Fruit fly (Drosophila melanogaster) whole organism, embryonic: ENCODE results near the gene Dbp73D.

Source experiments
- Adf1 ChIP-seq: fragments of 200-800 bp; sonication (Bioruptor generic); IDR thresholded peaks from 2 replicates; pipeline ENCODE4 v1.3.6; 2022; ENCODE audit warnings: missing biosample characterization, missing genetic modification characterization
- CG10209 ChIP-seq: fragments of 200-800 bp; sonication (Bioruptor generic); optimal IDR thresholded peaks from 3 replicates; lab custom pipeline; 2017; ENCODE audit warnings: missing biosample characterization, mild to moderate bottlenecking, missing genetic modification characterization, missing genetic modification reagents
- CG11456 ChIP-seq: fragments of 200-800 bp; sonication (Bioruptor generic); IDR thresholded peaks from 3 replicates; pipeline ENCODE4 v1.3.6; 2022; ENCODE audit warnings: missing biosample characterization, missing genetic modification characterization
- CG11560 ChIP-seq: fragments of 200-800 bp; sonication (Bioruptor generic); IDR thresholded peaks from 3 replicates; pipeline ENCODE4 v1.3.6; 2022; ENCODE audit warnings: missing biosample characterization, missing genetic modification characterization
- CG12219 ChIP-seq: fragments of 200-800 bp; sonication (Bioruptor generic); optimal IDR thresholded peaks from 3 replicates; lab custom pipeline; 2018; ENCODE audit warnings: missing biosample characterization, mild to moderate bottlenecking, missing genetic modification characterization
- CG12391 ChIP-seq: fragments of 200-800 bp; sonication (Bioruptor generic); optimal IDR thresholded peaks from 3 replicates; lab custom pipeline; 2018; ENCODE audit warnings: missing biosample characterization, mild to moderate bottlenecking, missing genetic modification characterization, moderate library complexity
- CG13123 ChIP-seq: fragments of 200-800 bp; sonication (Bioruptor generic); optimal IDR thresholded peaks from 2 replicates; lab custom pipeline; 2016; ENCODE audit warnings: missing biosample characterization, missing genetic modification characterization
- CG14441 ChIP-seq: fragments of 200-800 bp; sonication (Bioruptor generic); IDR thresholded peaks from 2 replicates; pipeline ENCODE4 v1.3.6; 2022; ENCODE audit warnings: missing biosample characterization, missing genetic modification characterization
- CG17328 ChIP-seq: fragments of 200-800 bp; sonication (Bioruptor generic); IDR thresholded peaks from 2 replicates; pipeline ENCODE4 v1.3.6; 2022; ENCODE audit warnings: missing biosample characterization, missing genetic modification characterization
- CG17385 ChIP-seq: fragments of 200-800 bp; sonication (Bioruptor generic); optimal IDR thresholded peaks from 3 replicates; lab custom pipeline; 2018; ENCODE audit warnings: missing biosample characterization, mild to moderate bottlenecking, missing genetic modification characterization
- CG17829 ChIP-seq: fragments of 200-800 bp; optimal IDR thresholded peaks from 2 replicates; lab custom pipeline; 2019; ENCODE audit warnings: missing biosample characterization, mild to moderate bottlenecking, missing genetic modification characterization, moderate library complexity
- CG2202 ChIP-seq: fragments of 200-800 bp; sonication (Bioruptor generic); optimal IDR thresholded peaks from 2 replicates; lab custom pipeline; 2018; ENCODE audit warnings: missing biosample characterization, mild to moderate bottlenecking, missing genetic modification characterization
- CG30431 ChIP-seq: fragments of 200-800 bp; sonication (Bioruptor generic); optimal IDR thresholded peaks from 2 replicates; lab custom pipeline; 2017; ENCODE audit warnings: missing biosample characterization, missing genetic modification characterization
- CG3065 ChIP-seq: fragments of 200-800 bp; sonication (Bioruptor generic); optimal IDR thresholded peaks from 2 replicates; lab custom pipeline; 2016; ENCODE audit warnings: missing biosample characterization, missing genetic modification characterization
- CG31365 ChIP-seq: fragments of 200-800 bp; sonication (Bioruptor generic); optimal IDR thresholded peaks from 2 replicates; lab custom pipeline; 2018; ENCODE audit warnings: missing biosample characterization, mild to moderate bottlenecking, missing genetic modification characterization
- CG34422 ChIP-seq: fragments of 200-800 bp; sonication (Bioruptor generic); IDR thresholded peaks from 3 replicates; pipeline ENCODE4 v1.3.6; 2022; ENCODE audit warnings: missing biosample characterization, missing genetic modification characterization
- CG3838 ChIP-seq: fragments of 200-800 bp; sonication (Bioruptor generic); optimal IDR thresholded peaks from 3 replicates; lab custom pipeline; 2016; ENCODE audit warnings: missing biosample characterization, missing genetic modification characterization
- CG4282 ChIP-seq: fragments of 200-800 bp; sonication (Bioruptor generic); optimal IDR thresholded peaks from 2 replicates; lab custom pipeline; 2016; ENCODE audit warnings: missing biosample characterization, missing genetic modification characterization
- CG8478 ChIP-seq: fragments of >200 bp; optimal IDR thresholded peaks from 2 replicates; lab custom pipeline; 2018
- CG8944 ChIP-seq: fragments of 200-800 bp; sonication (Bioruptor generic); optimal IDR thresholded peaks from 3 replicates; lab custom pipeline; 2016; ENCODE audit warnings: missing biosample characterization, missing genetic modification characterization
- CHES-1-like ChIP-seq: fragments of 200-800 bp; sonication (Bioruptor generic); optimal IDR thresholded peaks from 2 replicates; lab custom pipeline; 2016; ENCODE audit warnings: missing biosample characterization, missing genetic modification characterization
- D19B ChIP-seq: fragments of 200-800 bp; sonication (Bioruptor generic); optimal IDR thresholded peaks from 2 replicates; lab custom pipeline; 2017; ENCODE audit warnings: missing biosample characterization, mild to moderate bottlenecking, missing genetic modification characterization
- Dbx ChIP-seq: fragments of 200-800 bp; sonication (Bioruptor generic); IDR thresholded peaks from 3 replicates; pipeline ENCODE4 v1.3.6; 2022; ENCODE audit warnings: missing biosample characterization, missing genetic modification characterization
- Dek ChIP-seq: fragments of 200-800 bp; sonication (Bioruptor generic); optimal IDR thresholded peaks from 3 replicates; lab custom pipeline; 2019; ENCODE audit warnings: missing biosample characterization, mild to moderate bottlenecking, missing genetic modification characterization, moderate library complexity
- Ets97D ChIP-seq: fragments of 200-800 bp; sonication (Bioruptor generic); optimal IDR thresholded peaks from 3 replicates; lab custom pipeline; 2016; ENCODE audit warnings: missing biosample characterization, missing genetic modification characterization
- Hey ChIP-seq: fragments of 200-800 bp; sonication (Bioruptor generic); optimal IDR thresholded peaks from 3 replicates; lab custom pipeline; 2018; ENCODE audit warnings: missing biosample characterization, mild to moderate bottlenecking, missing genetic modification characterization
- HmgD ChIP-seq: fragments of 200-800 bp; sonication (Bioruptor generic); optimal IDR thresholded peaks from 3 replicates; lab custom pipeline; 2016; ENCODE audit warnings: missing biosample characterization, missing genetic modification characterization
- Hmr ChIP-seq: fragments of 200-800 bp; sonication (Bioruptor generic); optimal IDR thresholded peaks from 3 replicates; lab custom pipeline; 2017; ENCODE audit warnings: mild to moderate bottlenecking, missing biosample characterization, missing genetic modification reagents, missing genetic modification characterization
- Lim3 ChIP-seq: fragments of 200-800 bp; sonication (Bioruptor generic); IDR thresholded peaks from 2 replicates; pipeline ENCODE4 v1.3.6; 2022; ENCODE audit warnings: missing biosample characterization, missing genetic modification characterization
- NK7.1 ChIP-seq: fragments of 200-800 bp; sonication (Bioruptor generic); optimal IDR thresholded peaks from 3 replicates; lab custom pipeline; 2016; ENCODE audit warnings: missing biosample characterization, missing genetic modification characterization
- Rx ChIP-seq: fragments of 200-800 bp; sonication (Bioruptor generic); IDR thresholded peaks from 2 replicates; pipeline ENCODE4 v1.3.6; 2022; ENCODE audit warnings: missing biosample characterization, missing genetic modification characterization
- Sin3A ChIP-seq: fragments of >200 bp; optimal IDR thresholded peaks from 2 replicates; lab custom pipeline; 2018
- Sox102F ChIP-seq: fragments of 200-800 bp; sonication (Bioruptor generic); optimal IDR thresholded peaks from 2 replicates; lab custom pipeline; 2018; ENCODE audit warnings: missing biosample characterization, mild to moderate bottlenecking, missing genetic modification characterization, moderate library complexity
- al ChIP-seq: fragments of 200-800 bp; sonication (Bioruptor generic); IDR thresholded peaks from 2 replicates; pipeline ENCODE4 v1.3.6; 2022; ENCODE audit warnings: missing biosample characterization, missing genetic modification characterization
- bcd ChIP-seq: fragments of 200-800 bp; sonication (Bioruptor generic); optimal IDR thresholded peaks from 2 replicates; lab custom pipeline; 2017; ENCODE audit warnings: missing biosample characterization, mild to moderate bottlenecking, missing genetic modification characterization
- chinmo ChIP-seq: fragments of 200-800 bp; sonication (Bioruptor generic); IDR thresholded peaks from 4 replicates; pipeline ENCODE4 v1.3.6; 2022; ENCODE audit warnings: missing biosample characterization, missing genetic modification characterization; ENCODE audit not compliant: partially characterized antibody
- dpn ChIP-seq, 2 experiments: fragments of 200-800 bp; sonication (Bioruptor generic); optimal IDR thresholded peaks; 3 replicates each; lab custom pipeline; 2016; ENCODE audit warnings: missing biosample characterization in 2 of 2, missing genetic modification characterization in 2 of 2
- dysf ChIP-seq: fragments of 200-800 bp; sonication (Bioruptor generic); IDR thresholded peaks from 3 replicates; pipeline ENCODE4 v1.3.6; 2022; ENCODE audit warnings: missing biosample characterization, missing genetic modification characterization
- fd96Cb ChIP-seq: fragments of 200-800 bp; sonication (Bioruptor generic); optimal IDR thresholded peaks from 2 replicates; lab custom pipeline; 2018; ENCODE audit warnings: missing biosample characterization, mild to moderate bottlenecking, missing genetic modification characterization, moderate library complexity
- ftz-f1 ChIP-seq: fragments of 200-800 bp; sonication (Bioruptor generic); optimal IDR thresholded peaks from 2 replicates; lab custom pipeline; 2016; ENCODE audit warnings: missing biosample characterization, missing genetic modification characterization
- jigr1 ChIP-seq: fragments of 200-800 bp; sonication (Bioruptor generic); IDR thresholded peaks from 3 replicates; pipeline ENCODE4 v1.3.6; 2022; ENCODE audit warnings: missing biosample characterization, missing genetic modification characterization
- jing ChIP-seq: fragments of 200-800 bp; sonication (Bioruptor generic); optimal IDR thresholded peaks from 2 replicates; lab custom pipeline; 2018; ENCODE audit warnings: missing biosample characterization, mild to moderate bottlenecking, missing genetic modification characterization
- nau ChIP-seq: fragments of 200-800 bp; sonication (Bioruptor generic); optimal IDR thresholded peaks from 3 replicates; lab custom pipeline; 2017; ENCODE audit warnings: missing biosample characterization, mild to moderate bottlenecking, missing genetic modification characterization, missing genetic modification reagents
- nerfin-2 ChIP-seq: fragments of 200-800 bp; sonication (Bioruptor generic); IDR thresholded peaks from 2 replicates; pipeline ENCODE4 v1.3.6; 2022; ENCODE audit warnings: missing biosample characterization, missing genetic modification characterization; ENCODE audit not compliant: partially characterized antibody
- nom ChIP-seq: fragments of 200-800 bp; sonication (Bioruptor generic); optimal IDR thresholded peaks from 2 replicates; lab custom pipeline; 2017; ENCODE audit warnings: missing biosample characterization, missing genetic modification characterization, mild to moderate bottlenecking, moderate library complexity, missing genetic modification reagents
- pho ChIP-seq: fragments of 200-800 bp; sonication (Bioruptor generic); optimal IDR thresholded peaks from 2 replicates; lab custom pipeline; 2016; ENCODE audit warnings: missing biosample characterization, missing genetic modification characterization
- ranshi ChIP-seq: fragments of 200-800 bp; sonication (Bioruptor generic); IDR thresholded peaks from 2 replicates; pipeline ENCODE4 v1.3.6; 2022; ENCODE audit warnings: missing biosample characterization, missing genetic modification characterization
- sens ChIP-seq: fragments of 200-800 bp; sonication (Bioruptor generic); peaks from one replicate; lab custom pipeline; 2016; ENCODE audit warnings: missing biosample characterization, missing genetic modification characterization
- stc ChIP-seq: fragments of 200-800 bp; sonication (Bioruptor generic); IDR thresholded peaks from 2 replicates; pipeline ENCODE4 v1.3.6; 2022; ENCODE audit warnings: missing biosample characterization, missing genetic modification characterization
- sug ChIP-seq: fragments of 200-800 bp; optimal IDR thresholded peaks from 2 replicates; lab custom pipeline; 2019; ENCODE audit warnings: missing biosample characterization, mild to moderate bottlenecking, missing genetic modification characterization, moderate library complexity
- wdn ChIP-seq: fragments of 200-800 bp; sonication (Bioruptor generic); IDR thresholded peaks from 2 replicates; pipeline ENCODE4 v1.3.6; 2022; ENCODE audit warnings: missing biosample characterization, missing genetic modification characterization
- wor ChIP-seq: fragments of 200-800 bp; sonication (Bioruptor generic); IDR thresholded peaks from 2 replicates; pipeline ENCODE4 v1.3.6; 2022; ENCODE audit warnings: missing biosample characterization, missing genetic modification characterization
- z ChIP-seq: fragments of 200-800 bp; sonication (Bioruptor generic); IDR thresholded peaks from 3 replicates; pipeline ENCODE4 v1.3.6; 2022; ENCODE audit warnings: missing biosample characterization, missing genetic modification characterization

The Dbp73D gene

dm6 chr3L:16708738-16709350, 21.8 kb downstream of the Dbp73D start (continued):
- TF ChIP-seq HmgD (GFP tag; lab: Kevin White, UChicago) = no peak
- no peak for TF ChIP-seq CG3065 (GFP tag; lab: Kevin White, UChicago)
- no peak for TF ChIP-seq Sin3A (lab: Kevin White, UChicago)
- TF ChIP-seq al (GFP tag; lab: Robert Waterston, UW) = no peak
- no peak for TF ChIP-seq CG12391 (tag; lab: Kevin White, UChicago)
- TF ChIP-seq CG8944 (GFP tag; lab: Kevin White, UChicago) = no peak
- no peak for TF ChIP-seq CG13123 (GFP tag; lab: Kevin White, UChicago)
- no peak for TF ChIP-seq nerfin-2 (GFP tag; lab: Robert Waterston, UW)
- TF ChIP-seq Lim3 (GFP tag; lab: Robert Waterston, UW) = no peak
- TF ChIP-seq CG17385 (GFP tag; lab: Kevin White, UChicago) = peak; percentile 46
- no peak for TF ChIP-seq CG30431 (GFP tag; lab: Kevin White, UChicago)
- TF ChIP-seq nom (GFP tag; lab: Kevin White, UChicago) = no peak
- TF ChIP-seq CG10209 (GFP tag; lab: Kevin White, UChicago) = no peak
- TF ChIP-seq CG11456 = no peak
- no peak for TF ChIP-seq CG17829 (tag; lab: Kevin White, UChicago)
- TF ChIP-seq CHES-1-like (GFP tag; lab: Kevin White, UChicago) = no peak
- no peak for TF ChIP-seq Dbx (GFP tag; lab: Robert Waterston, UW)
- TF ChIP-seq Sox102F (GFP tag; lab: Kevin White, UChicago) = no peak
- TF ChIP-seq CG8478 (lab: Kevin White, UChicago) = no peak
- TF ChIP-seq Ets97D (GFP tag; lab: Kevin White, UChicago) = no peak
- no peak for TF ChIP-seq nau
- TF ChIP-seq CG17328 (GFP tag; lab: Robert Waterston, UW) = 0 out of 2 replicates have a peak, but pooled peaks have one; percentile 23
- no peak for TF ChIP-seq Hmr
- TF ChIP-seq D19B (GFP tag; lab: Kevin White, UChicago) = no peak
- TF ChIP-seq CG11560 (tag; lab: Robert Waterston, UW) = no peak
- no peak for TF ChIP-seq CG34422
- TF ChIP-seq CG12219 (GFP tag; lab: Kevin White, UChicago) = no peak
- TF ChIP-seq CG14441 (GFP tag; lab: Robert Waterston, UW) = no peak
- no peak for TF ChIP-seq CG31365
- TF ChIP-seq Rx (GFP tag; lab: Robert Waterston, UW) = no peak
- TF ChIP-seq CG4282 = no peak
- TF ChIP-seq stc (GFP tag; lab: Robert Waterston, UW) = no peak
- peak; percentile 61 for TF ChIP-seq sens
- TF ChIP-seq fd96Cb = no peak
- peak; percentile 14 for TF ChIP-seq ftz-f1
- TF ChIP-seq CG3838 (GFP tag; lab: Kevin White, UChicago) = no peak
- TF ChIP-seq jigr1 (GFP tag; lab: Robert Waterston, UW) = no peak
- no peak for TF ChIP-seq jing (GFP tag; lab: Kevin White, UChicago)
- TF ChIP-seq Hey (tag; lab: Kevin White, UChicago) = no peak
- no peak for TF ChIP-seq dysf
- TF ChIP-seq sug (tag; lab: Kevin White, UChicago) = peak; percentile 82
- TF ChIP-seq ranshi = no peak
- TF ChIP-seq Dek (tag; lab: Kevin White, UChicago) = no peak
- peak; percentile 7; the same call in 1 of the 2 replicates for TF ChIP-seq wdn
- no peak for TF ChIP-seq Adf1
- TF ChIP-seq chinmo (GFP tag; lab: Robert Waterston, UW) = peak; percentile 56; the same call in 2 of the 4 replicates
- no peak for TF ChIP-seq wor (GFP tag; lab: Robert Waterston, UW)
- no peak for TF ChIP-seq bcd (GFP tag; lab: Kevin White, UChicago)
- TF ChIP-seq dpn (GFP tag; optimal IDR thresholded peaks at IDR 0.05; lab: Kevin White, UChicago) = no peak
- no peak for TF ChIP-seq z
- TF ChIP-seq NK7.1 = no peak
- TF ChIP-seq pho (GFP tag; lab: Kevin White, UChicago) = no peak
- no peak for TF ChIP-seq CG2202 (tag; lab: Kevin White, UChicago)
